6 fruit fly cellular contexts compared by ENCODE assay signal in the genomic region with DNA sequence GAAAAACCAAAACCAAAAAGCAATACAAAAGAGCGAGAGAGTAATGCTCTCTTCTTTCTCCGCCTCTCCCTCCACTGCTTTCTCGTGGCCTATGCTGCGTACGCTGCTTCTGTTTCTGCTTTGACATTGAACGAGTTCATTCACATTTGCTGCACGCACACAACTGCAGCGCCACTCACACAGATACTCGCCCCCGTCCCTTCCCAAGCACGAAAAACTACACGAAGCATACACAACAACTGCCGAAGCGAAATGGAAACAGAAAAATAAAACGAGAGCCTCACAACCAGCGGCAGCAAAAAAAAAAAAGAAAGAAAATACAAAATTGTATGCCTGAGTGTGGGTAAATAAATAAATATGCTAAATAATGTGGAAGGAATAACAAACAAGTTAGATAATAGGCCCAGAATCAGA.
TF ChIP-seq lines count a peak whose summit lies in the region.

No protein-coding gene starts in this region.

- TF ChIP-seq CTCF in whole organism, embryonic (GFP tag; optimal IDR thresholded peaks at IDR 0.05; lab: Kevin White, UChicago), result no peak

TF ChIP-seq in whole organism, 6 proteins besides CTCF, POLR2A, EP300 and RAD21:
- TF ChIP-seq psq (optimal IDR thresholded peaks at IDR 0.05; lab: Kevin White, UChicago) (peak; percentile 15), usp (GFP tag; optimal IDR thresholded peaks at IDR 0.05; lab: Kevin White, UChicago) (no peak), Dll (optimal IDR thresholded peaks at IDR 0.05; lab: Kevin White, UChicago) (no peak), CG8478 (optimal IDR thresholded peaks at IDR 0.05; lab: Kevin White, UChicago) (no peak), pan (optimal IDR thresholded peaks at IDR 0.05; lab: Kevin White, UChicago) (no peak), EcR (GFP tag; optimal IDR thresholded peaks at IDR 0.05; lab: Kevin White, UChicago) (peak; percentile 63 to 94)

TF ChIP-seq in whole organism, adult, 20 proteins besides CTCF, POLR2A, EP300 and RAD21:
- TF ChIP-seq Hr96 (GFP tag; optimal IDR thresholded peaks at IDR 0.05; lab: Kevin White, UChicago) (no peak), CG14711 (tag; optimal IDR thresholded peaks at IDR 0.05; lab: Kevin White, UChicago) (no peak), tj (GFP tag; optimal IDR thresholded peaks at IDR 0.05; lab: Kevin White, UChicago) (peak; percentile 49)

TF ChIP-seq in whole organism, embryonic, 481 proteins besides CTCF, POLR2A, EP300 and RAD21 (continues in another document):
- no peak for TF ChIP-seq zfh1 (GFP tag; IDR thresholded peaks at IDR 0.05; lab: Robert Waterston, UW)
- TF ChIP-seq gfzf (GFP tag; optimal IDR thresholded peaks at IDR 0.05; lab: Kevin White, UChicago), result no peak
- no peak for TF ChIP-seq Dek (tag; optimal IDR thresholded peaks at IDR 0.05; lab: Kevin White, UChicago)
- peak; percentile 53 for TF ChIP-seq sqz (GFP tag; optimal IDR thresholded peaks at IDR 0.05; lab: Kevin White, UChicago)
- TF ChIP-seq CG32772 (GFP tag; IDR thresholded peaks at IDR 0.05; lab: Robert Waterston, UW), result 0 out of 2 replicates have a peak, but pooled peaks have one; percentile 25
- TF ChIP-seq bsh (GFP tag; optimal IDR thresholded peaks at IDR 0.05; lab: Kevin White, UChicago), result peak in 1 of 2 experiments; percentile 16
- TF ChIP-seq sim (GFP tag; IDR thresholded peaks at IDR 0.05; lab: Robert Waterston, UW), result no peak
- TF ChIP-seq psq (GFP tag; optimal IDR thresholded peaks at IDR 0.05; lab: Kevin White, UChicago), result peak; percentile 93
- peak; percentile 7 for TF ChIP-seq Vsx1 (GFP tag; optimal IDR thresholded peaks at IDR 0.05; lab: Kevin White, UChicago)
- TF ChIP-seq tap (tag; optimal IDR thresholded peaks at IDR 0.05; lab: Kevin White, UChicago), result no peak
- TF ChIP-seq CG17361 (GFP tag; IDR thresholded peaks at IDR 0.05; lab: Robert Waterston, UW), result no peak
- TF ChIP-seq Hey (tag; optimal IDR thresholded peaks at IDR 0.05; lab: Kevin White, UChicago), result no peak
- peak; percentile 78; the same call in 1 of the 3 replicates for TF ChIP-seq CG2199 (GFP tag; IDR thresholded peaks at IDR 0.05; lab: Robert Waterston, UW)
- TF ChIP-seq sisA (GFP tag; IDR thresholded peaks at IDR 0.05; lab: Robert Waterston, UW), result no peak
- TF ChIP-seq eyg (GFP tag; optimal IDR thresholded peaks at IDR 0.05; lab: Kevin White, UChicago), result no peak
- TF ChIP-seq CG3163 (GFP tag; optimal IDR thresholded peaks at IDR 0.05; lab: Kevin White, UChicago), result no peak
- TF ChIP-seq CG6175 (GFP tag; IDR thresholded peaks at IDR 0.05; lab: Robert Waterston, UW), result 0 out of 3 replicates have a peak, but pooled peaks have one; percentile 9
- TF ChIP-seq abd-A (tag; optimal IDR thresholded peaks at IDR 0.05; lab: Kevin White, UChicago), result peak; percentile 53

TF ChIP-seq in whole organism, prepupa, 60 proteins besides CTCF, POLR2A, EP300 and RAD21 (continues in another document):
- TF ChIP-seq CG7368 (GFP tag; optimal IDR thresholded peaks at IDR 0.05; lab: Kevin White, UChicago), result no peak
- no peak for TF ChIP-seq CG6276 (GFP tag; optimal IDR thresholded peaks at IDR 0.05; lab: Kevin White, UChicago)
- TF ChIP-seq CG6163 (GFP tag; IDR thresholded peaks at IDR 0.05; lab: Robert Waterston, UW), result peak; percentile 75
- peak; percentile 69 for TF ChIP-seq CG6808 (GFP tag; optimal IDR thresholded peaks at IDR 0.05; lab: Kevin White, UChicago)
- TF ChIP-seq Eip75B (GFP tag; optimal IDR thresholded peaks at IDR 0.05; lab: Kevin White, UChicago), result peak; percentile 40
- TF ChIP-seq fkh (GFP tag; optimal IDR thresholded peaks at IDR 0.05; lab: Kevin White, UChicago), result peak; percentile 45
- TF ChIP-seq dsx (GFP tag; optimal IDR thresholded peaks at IDR 0.05; lab: Kevin White, UChicago; ENCODE audit: poor library complexity, severe bottlenecking), result peak; percentile 62
- TF ChIP-seq CG1621 (tag; optimal IDR thresholded peaks at IDR 0.05; lab: Kevin White, UChicago), result peak; percentile 22
- TF ChIP-seq Ets96B (tag; optimal IDR thresholded peaks at IDR 0.05; lab: Kevin White, UChicago), result peak; percentile 13
- TF ChIP-seq Sox14 (GFP tag; optimal IDR thresholded peaks at IDR 0.05; lab: Kevin White, UChicago), result peak; percentile 29
- TF ChIP-seq CG16779 (tag; optimal IDR thresholded peaks at IDR 0.05; lab: Kevin White, UChicago), result peak; percentile 28
- TF ChIP-seq CG11294 (GFP tag; IDR thresholded peaks at IDR 0.05; lab: Robert Waterston, UW), result no peak
- peak; percentile 66 for TF ChIP-seq Lpt (GFP tag; optimal IDR thresholded peaks at IDR 0.05; lab: Kevin White, UChicago)
- TF ChIP-seq CG10669 (GFP tag; optimal IDR thresholded peaks at IDR 0.05; lab: Kevin White, UChicago), result peak; percentile 27
- no peak for TF ChIP-seq Ets21C (GFP tag; optimal IDR thresholded peaks at IDR 0.05; lab: Kevin White, UChicago)
- peak; percentile 28 for TF ChIP-seq CG9139 (GFP tag; optimal IDR thresholded peaks at IDR 0.05; lab: Kevin White, UChicago)
- peak; percentile 31 for TF ChIP-seq spab (GFP tag; optimal IDR thresholded peaks at IDR 0.05; lab: Kevin White, UChicago)
- TF ChIP-seq CG32006 (GFP tag; optimal IDR thresholded peaks at IDR 0.05; lab: Kevin White, UChicago), result no peak
- TF ChIP-seq Met (GFP tag; optimal IDR thresholded peaks at IDR 0.05; lab: Kevin White, UChicago), result peak; percentile 17
- peak; percentile 74 for TF ChIP-seq vri (GFP tag; optimal IDR thresholded peaks at IDR 0.05; lab: Kevin White, UChicago)

TF ChIP-seq in whole organism, pupa, 21 proteins besides CTCF, POLR2A, EP300 and RAD21:
- TF ChIP-seq CG15710 (tag; optimal IDR thresholded peaks at IDR 0.05; lab: Kevin White, UChicago) (peak; percentile 48), Ets98B (GFP tag; IDR thresholded peaks at IDR 0.05; lab: Robert Waterston, UW) (peak; percentile 59; the same call in 1 of the 2 replicates), Pif1B (GFP tag; optimal IDR thresholded peaks at IDR 0.05; lab: Kevin White, UChicago) (no peak), CG10348 (GFP tag; IDR thresholded peaks at IDR 0.05; lab: Robert Waterston, UW) (no peak), CG9948 (tag; optimal IDR thresholded peaks at IDR 0.05; lab: Kevin White, UChicago) (no peak), Snoo (tag; optimal IDR thresholded peaks at IDR 0.05; lab: Kevin White, UChicago) (no peak), CG13204 (GFP tag; optimal IDR thresholded peaks at IDR 0.05; lab: Kevin White, UChicago) (peak; percentile 70), gl (tag; optimal IDR thresholded peaks at IDR 0.05; lab: Kevin White, UChicago) (peak; percentile 61), CG14655 (GFP tag; optimal IDR thresholded peaks at IDR 0.05; lab: Kevin White, UChicago) (peak; percentile 36), CG4496 (GFP tag; IDR thresholded peaks at IDR 0.05; lab: Robert Waterston, UW) (peak; percentile 64), Pif1A (GFP tag; optimal IDR thresholded peaks at IDR 0.05; lab: Kevin White, UChicago) (peak; percentile 50), EcR (GFP tag; optimal IDR thresholded peaks at IDR 0.05; lab: Kevin White, UChicago) (peak; percentile 100), CG8159 (tag; optimal IDR thresholded peaks at IDR 0.05; lab: Kevin White, UChicago) (peak; percentile 45), CG8301 (tag; optimal IDR thresholded peaks at IDR 0.05; lab: Kevin White, UChicago) (no peak), D1 (tag; optimal IDR thresholded peaks at IDR 0.05; lab: Kevin White, UChicago) (no peak), CG32121 (GFP tag; IDR thresholded peaks at IDR 0.05; lab: Robert Waterston, UW) (peak; percentile 57; the same call in 1 of the 2 replicates), CG34367 (tag; optimal IDR thresholded peaks at IDR 0.05; lab: Kevin White, UChicago) (peak; percentile 22), CG12605 (GFP tag; IDR thresholded peaks at IDR 0.05; lab: Robert Waterston, UW) (peak; percentile 74), rn (GFP tag; IDR thresholded peaks at IDR 0.05; lab: Robert Waterston, UW) (no peak), CG17806 (tag; optimal IDR thresholded peaks at IDR 0.05; lab: Kevin White, UChicago) (peak; percentile 18), fd96Ca (GFP tag; IDR thresholded peaks at IDR 0.05; lab: Robert Waterston, UW) (no peak; the same call in 2 of the 3 replicates)
TF ChIP-seq in whole organism, pupa: peak in this region for 13.

TF ChIP-seq in whole organism, wandering third instar larva, 38 proteins besides CTCF, POLR2A, EP300 and RAD21 (continues in another document):
- TF ChIP-seq sage (GFP tag; optimal IDR thresholded peaks at IDR 0.05; lab: Kevin White, UChicago), result no peak
- TF ChIP-seq br (GFP tag; optimal IDR thresholded peaks at IDR 0.05; lab: Kevin White, UChicago), result peak; percentile 22
- TF ChIP-seq Abd-B (GFP tag; optimal IDR thresholded peaks at IDR 0.05; lab: Kevin White, UChicago), result no peak
- TF ChIP-seq Mio (GFP tag; optimal IDR thresholded peaks at IDR 0.05; lab: Kevin White, UChicago), result no peak
- peak; percentile 37 for TF ChIP-seq Hr83 (GFP tag; optimal IDR thresholded peaks at IDR 0.05; lab: Kevin White, UChicago; ENCODE audit: poor library complexity, severe bottlenecking)
- TF ChIP-seq lola (GFP tag; optimal IDR thresholded peaks at IDR 0.05; lab: Kevin White, UChicago), result no peak
- TF ChIP-seq pan (optimal IDR thresholded peaks at IDR 0.05; lab: Kevin White, UChicago), result no peak
- no peak for TF ChIP-seq OdsH (GFP tag; optimal IDR thresholded peaks at IDR 0.05; lab: Kevin White, UChicago)
- TF ChIP-seq CG32264 (GFP tag; optimal IDR thresholded peaks at IDR 0.05; lab: Kevin White, UChicago), result peak; percentile 4
- TF ChIP-seq Myc (optimal IDR thresholded peaks at IDR 0.05; lab: Kevin White, UChicago), result no peak
- TF ChIP-seq sv (GFP tag; optimal IDR thresholded peaks at IDR 0.05; lab: Kevin White, UChicago), result no peak
- TF ChIP-seq Rel (GFP tag; optimal IDR thresholded peaks at IDR 0.05; lab: Kevin White, UChicago), result no peak
- peak; percentile 57 for TF ChIP-seq Rel (tag; optimal IDR thresholded peaks at IDR 0.05; lab: Kevin White, UChicago)
- peak in 1 of 2 experiments; percentile 17 for TF ChIP-seq dl (GFP tag; optimal IDR thresholded peaks at IDR 0.05; lab: Kevin White, UChicago; ENCODE audit: insufficient read depth in 1 of 2, partially characterized antibody in 2 of 2)
- no peak for TF ChIP-seq Vsx2 (GFP tag; optimal IDR thresholded peaks at IDR 0.05; lab: Kevin White, UChicago; ENCODE audit: partially characterized antibody)
- TF ChIP-seq Jra (GFP tag; optimal IDR thresholded peaks at IDR 0.05; lab: Kevin White, UChicago), result no peak
- no peak for TF ChIP-seq foxo (GFP tag; optimal IDR thresholded peaks at IDR 0.05; lab: Kevin White, UChicago)
- TF ChIP-seq N (GFP tag; optimal IDR thresholded peaks at IDR 0.05; lab: Kevin White, UChicago), result no peak
- no peak for TF ChIP-seq woc (GFP tag; optimal IDR thresholded peaks at IDR 0.05; lab: Kevin White, UChicago)
- TF ChIP-seq CrebA (GFP tag; optimal IDR thresholded peaks at IDR 0.05; lab: Kevin White, UChicago; ENCODE audit: borderline replicate concordance), result no peak
- peak; percentile 47 for TF ChIP-seq jim (GFP tag; optimal IDR thresholded peaks at IDR 0.05; lab: Kevin White, UChicago)
- TF ChIP-seq Dfd (GFP tag; optimal IDR thresholded peaks at IDR 0.05; lab: Kevin White, UChicago), result no peak
- peak; percentile 9 for TF ChIP-seq brk (GFP tag; optimal IDR thresholded peaks at IDR 0.05; lab: Kevin White, UChicago)
- TF ChIP-seq dmrt93B (GFP tag; optimal IDR thresholded peaks at IDR 0.05; lab: Kevin White, UChicago), result no peak
- TF ChIP-seq rgr (GFP tag; optimal IDR thresholded peaks at IDR 0.05; lab: Kevin White, UChicago), result peak; percentile 7
